Fruit fly (Drosophila melanogaster): Measurements from ENCODE around the gene Ubi-p5E.

Gene Ubi-p5E

dm6 chrX:6278879-6279628 lies 393 bp downstream of the Ubi-p5E start:
- peak; percentile 15 for TF ChIP-seq noc (tag; optimal IDR thresholded peaks at IDR 0.05)

DNA sequence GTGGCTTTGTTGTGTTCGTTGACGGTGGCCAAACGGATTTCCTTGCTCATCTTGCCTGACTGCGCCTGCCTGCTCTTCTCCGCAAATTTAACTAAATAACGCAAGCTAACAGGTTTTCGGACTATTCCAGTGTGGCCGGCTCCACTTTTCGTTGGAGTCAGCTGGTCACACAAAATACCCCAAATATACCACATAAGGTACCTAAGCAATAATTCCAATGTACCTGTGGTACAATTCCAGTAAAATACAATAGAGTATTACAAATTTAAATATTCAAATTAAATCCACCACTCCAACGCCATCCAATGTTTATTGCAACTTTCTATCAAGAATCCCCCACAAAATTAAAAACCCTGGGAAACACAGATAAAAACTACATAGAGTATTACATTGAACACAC lies 2.9 kb downstream of the Ubi-p5E start, which contains the start of gene CG3566:
Gene CG3566 (minus strand): TSS at position 135 of the 400 bp plus-strand sequence.
- TF ChIP-seq noc (tag; optimal IDR thresholded peaks at IDR 0.05) = peak; percentile 26

dm6 chrX:6267745-6268582 lies 11.5 kb downstream of the Ubi-p5E start, which contains the start of gene Spt6:
Spt6 (plus strand) TSS chrX:6267797.
- TF ChIP-seq noc (tag; optimal IDR thresholded peaks at IDR 0.05) = no peak

dm6 chrX:6267187-6267711 lies 12.2 kb downstream of the Ubi-p5E start, which contains the start of gene schlank:
schlank (minus strand) TSS chrX:6267228.
- TF ChIP-seq noc (tag; optimal IDR thresholded peaks at IDR 0.05) = no peak

DNA sequence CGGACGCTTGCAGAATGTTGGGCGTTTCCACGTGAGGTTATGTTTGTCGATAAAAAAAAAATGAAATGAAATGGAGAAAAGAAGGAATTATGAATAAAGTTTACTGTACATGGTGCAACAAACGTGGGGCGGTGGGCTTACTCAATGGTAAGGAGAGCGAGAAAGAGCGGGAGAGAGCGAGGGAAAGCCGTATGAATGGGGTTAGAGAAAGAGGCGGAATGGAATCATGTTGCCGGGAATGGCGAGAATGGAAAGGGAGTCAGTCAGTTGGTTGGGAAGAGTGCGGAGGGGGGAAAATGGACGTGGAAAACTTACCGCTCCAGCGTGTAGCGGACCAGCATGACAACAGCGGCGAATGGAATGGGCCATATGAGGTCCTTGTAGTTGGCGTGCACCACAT lies 13.4 kb downstream of the Ubi-p5E start:
- no peak for TF ChIP-seq noc (tag; optimal IDR thresholded peaks at IDR 0.05)

DNA sequence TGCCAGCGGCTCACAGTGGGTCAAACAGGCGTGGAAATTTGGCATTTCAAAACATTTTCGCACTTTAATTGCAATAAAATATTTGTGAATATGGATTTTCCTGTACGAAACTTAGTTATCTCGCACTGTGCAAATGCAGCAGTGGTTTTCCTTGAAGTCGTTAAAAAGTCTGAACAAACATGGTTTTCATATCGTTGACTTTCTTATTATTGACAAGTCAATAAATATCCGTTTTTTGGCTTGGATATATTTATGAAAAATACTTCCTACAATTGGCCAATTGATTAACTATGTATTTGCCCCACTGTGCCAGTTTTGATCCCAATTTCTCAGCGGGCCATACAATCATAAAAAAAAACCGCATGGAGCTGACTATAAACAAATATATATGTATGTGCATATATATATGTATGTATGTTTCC lies 14.0 kb downstream of the Ubi-p5E start:
- peak; percentile 96 for TF ChIP-seq noc (tag; optimal IDR thresholded peaks at IDR 0.05)

- peak; percentile 57 for TF ChIP-seq noc (tag; optimal IDR thresholded peaks at IDR 0.05)
Measured at dm6 chrX:6264456-6264855, 15.0 kb downstream of the Ubi-p5E start.

DNA sequence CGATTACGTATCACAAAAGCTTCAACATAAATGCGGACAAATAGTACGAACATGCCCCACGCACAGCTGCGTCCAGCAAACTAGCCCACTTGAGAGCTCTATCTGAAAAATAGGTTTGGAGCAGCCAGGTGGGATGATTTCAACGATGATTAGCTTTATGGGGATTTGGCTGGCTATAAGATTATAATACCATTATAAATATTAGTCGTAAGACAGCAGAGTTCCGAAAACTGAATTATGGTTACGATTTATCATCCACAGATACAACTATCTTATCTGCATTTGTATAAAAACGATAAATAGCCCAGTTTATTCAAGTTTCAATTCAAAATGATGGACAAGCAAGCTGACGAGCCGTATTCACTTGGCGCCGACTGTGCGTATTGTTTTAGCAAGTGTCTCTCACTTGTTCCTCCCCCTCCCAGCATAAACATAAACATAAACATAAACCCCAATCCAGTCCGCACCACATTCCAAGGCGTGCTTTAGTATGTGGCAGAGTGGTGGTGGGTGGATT lies 15.8 kb downstream of the Ubi-p5E start:
- peak; percentile 78 for TF ChIP-seq noc (tag; optimal IDR thresholded peaks at IDR 0.05)

- no peak for TF ChIP-seq noc (tag; optimal IDR thresholded peaks at IDR 0.05)
Measured at dm6 chrX:6260900-6261299, 18.5 kb downstream of the Ubi-p5E start, which contains the start of gene Josd. Josd (plus strand) TSS chrX:6261169.

dm6 chrX:6259696-6260095 lies 19.8 kb downstream of the Ubi-p5E start:
- no peak for TF ChIP-seq noc (tag; optimal IDR thresholded peaks at IDR 0.05)

DNA sequence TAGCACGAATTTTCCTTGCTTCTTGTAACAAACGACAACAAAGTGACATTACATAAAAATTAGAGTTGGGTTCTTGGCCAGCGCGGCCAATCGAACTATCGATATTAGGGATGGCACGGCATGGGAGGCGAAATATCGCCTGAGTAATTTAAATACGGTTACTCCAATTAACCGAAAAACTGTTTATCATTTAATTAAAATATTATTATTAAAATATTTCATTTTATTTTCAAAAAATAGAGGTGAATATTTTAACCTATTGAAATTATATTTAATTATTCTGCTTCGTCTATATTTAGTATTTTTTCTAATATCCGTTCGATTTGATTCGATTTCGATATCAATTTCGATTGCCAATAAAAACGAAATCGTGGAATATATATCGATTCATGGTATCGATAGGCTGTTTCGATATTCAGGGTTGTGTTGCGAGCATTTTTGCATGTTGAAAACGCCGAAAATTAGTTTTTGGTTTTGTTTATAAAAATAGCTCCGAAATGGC lies 24.0 kb downstream of the Ubi-p5E start, which contains the start of the genes Rbcn-3A and Spx:
Gene Rbcn-3A (minus strand): TSS at position 74 of the 502 bp plus-strand sequence.
Gene Spx (plus strand): TSS at position 409 of the 502 bp plus-strand sequence.
- TF ChIP-seq noc (tag; optimal IDR thresholded peaks at IDR 0.05) = peak; percentile 38

DNA sequence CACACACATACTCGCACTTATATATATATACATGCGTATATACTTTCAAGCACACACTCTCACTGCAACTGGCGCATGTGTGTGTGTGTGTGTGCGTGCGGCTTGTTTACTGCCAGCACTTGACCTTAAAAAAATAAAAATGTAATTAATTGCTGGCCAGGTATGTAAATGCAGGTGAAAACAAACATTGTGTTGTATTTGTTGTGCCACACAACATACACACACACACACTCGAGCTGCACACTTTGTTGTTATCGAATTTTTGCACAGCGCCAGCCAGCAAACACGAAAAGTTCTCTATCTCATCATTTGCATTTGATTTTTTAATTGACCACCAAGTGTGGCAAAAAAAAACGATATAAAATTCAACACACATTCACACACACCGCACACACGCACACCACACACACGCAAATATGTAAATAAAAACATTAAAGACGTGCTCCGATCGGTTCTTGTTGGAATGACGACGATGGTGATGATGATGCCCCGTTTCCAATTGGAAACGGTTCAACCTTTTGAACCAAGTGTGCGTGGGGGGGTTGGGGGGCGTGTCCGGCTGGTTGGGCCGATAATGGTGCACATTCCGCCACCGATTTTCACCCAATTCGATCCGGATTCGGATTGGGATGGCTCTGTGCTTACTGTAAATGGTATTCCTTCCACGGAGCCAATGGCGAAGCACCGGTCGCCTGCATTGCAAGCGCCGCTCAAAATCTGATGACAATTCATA lies 24.7 kb downstream of the Ubi-p5E start:
- TF ChIP-seq noc (tag; optimal IDR thresholded peaks at IDR 0.05) = no peak

DNA sequence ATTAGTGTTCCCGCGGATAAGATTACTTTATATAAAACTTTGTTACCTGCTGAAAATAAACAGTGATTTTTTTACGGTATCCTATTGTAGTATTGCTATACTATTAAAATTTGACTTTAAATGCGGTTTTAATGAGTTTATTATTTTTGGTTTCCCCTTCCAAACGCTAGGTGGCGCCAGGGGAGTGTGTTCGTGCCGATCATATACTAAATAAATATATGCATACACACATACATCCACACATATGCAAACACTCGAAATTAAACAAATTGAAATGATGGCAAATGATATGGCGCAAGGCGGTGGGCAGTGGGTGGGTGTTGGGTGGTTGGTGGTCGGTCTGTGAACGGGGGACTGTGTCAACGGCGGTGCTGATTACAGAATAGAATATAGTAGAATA lies 25.7 kb downstream of the Ubi-p5E start:
- TF ChIP-seq noc (tag; optimal IDR thresholded peaks at IDR 0.05) = no peak

dm6 chrX:6252897-6253540 lies 26.4 kb downstream of the Ubi-p5E start:
- TF ChIP-seq noc (tag; optimal IDR thresholded peaks at IDR 0.05) = no peak

DNA sequence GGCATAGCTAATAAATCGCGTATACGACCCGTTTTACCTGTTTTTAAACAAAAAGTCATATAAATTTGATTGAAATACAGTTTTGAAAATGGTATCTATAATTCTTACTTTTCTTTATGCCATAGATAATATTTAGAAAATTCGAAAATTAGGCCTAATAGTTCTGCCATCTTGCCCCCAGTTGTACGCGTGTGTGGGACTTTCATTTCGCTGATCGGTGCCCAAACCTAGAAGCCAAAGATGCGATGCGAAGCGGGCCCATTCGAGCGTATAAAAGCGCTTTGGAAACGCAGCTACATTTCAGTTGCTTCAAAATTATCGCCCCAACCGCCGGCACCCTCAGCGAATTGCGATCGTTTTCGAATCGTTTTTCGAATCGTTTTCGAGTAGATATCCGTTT lies 42.4 kb downstream of the Ubi-p5E start, which contains the start of gene CG14445:
Gene CG14445 (plus strand): TSS at position 301 of the 400 bp plus-strand sequence.
- TF ChIP-seq noc (tag; optimal IDR thresholded peaks at IDR 0.05) = no peak
